Worm (Caenorhabditis elegans) whole organism, mixed stage, embryonic: Measurements from ENCODE around the gene slc-25A10.

Experiments used
- M03D4.4 ChIP-seq: sonication (generic microtip); optimal IDR thresholded peaks from 2 replicates; lab custom pipeline; 2017; ENCODE audit warnings: mild to moderate bottlenecking, missing genetic modification characterization, missing compliant biosample characterization
- bed-3 ChIP-seq: fragments of 200-800 bp; sonication (Bioruptor generic); optimal IDR thresholded peaks from 3 replicates; lab custom pipeline; 2018; ENCODE audit warnings: mild to moderate bottlenecking, missing genetic modification characterization, moderate library complexity, missing compliant biosample characterization
- blmp-1 ChIP-seq: fragments of 150-350 bp; optimal IDR thresholded peaks from 2 replicates; lab custom pipeline; 2014; ENCODE audit warnings: missing biosample characterization, missing genetic modification characterization
- ceh-39 ChIP-seq: fragments of 150-350 bp; optimal IDR thresholded peaks from 2 replicates; lab custom pipeline; 2014; ENCODE audit warnings: missing biosample characterization, missing genetic modification characterization
- ceh-43 ChIP-seq: fragments of 200-800 bp; sonication (Bioruptor generic); optimal IDR thresholded peaks from 2 replicates; lab custom pipeline; 2018; ENCODE audit warnings: mild to moderate bottlenecking, missing genetic modification characterization, moderate library complexity, missing compliant biosample characterization
- ceh-83 ChIP-seq: fragments of 200-800 bp; sonication (Bioruptor generic); optimal IDR thresholded peaks from 2 replicates; lab custom pipeline; 2018; ENCODE audit warnings: mild to moderate bottlenecking, missing genetic modification characterization, missing compliant biosample characterization
- ces-1 ChIP-seq: fragments of 150-350 bp; optimal IDR thresholded peaks from 2 replicates; lab custom pipeline; 2014; ENCODE audit warnings: missing biosample characterization, missing genetic modification reagents, missing genetic modification characterization
- cnd-1 ChIP-seq: fragments of 200-800 bp; sonication (Bioruptor generic); optimal IDR thresholded peaks from 2 replicates; lab custom pipeline; 2018; ENCODE audit warnings: mild to moderate bottlenecking, missing genetic modification characterization, missing compliant biosample characterization
- drap-1 ChIP-seq: fragments of 200-800 bp; sonication (Bioruptor generic); optimal IDR thresholded peaks from 3 replicates; lab custom pipeline; 2018; ENCODE audit warnings: mild to moderate bottlenecking, missing genetic modification characterization, missing compliant biosample characterization
- elt-1 ChIP-seq: sonication (generic microtip); optimal IDR thresholded peaks from 2 replicates; lab custom pipeline; 2017; ENCODE audit warnings: missing genetic modification characterization, mild to moderate bottlenecking, missing compliant biosample characterization, antibody characterized with exemption, moderate library complexity, borderline replicate concordance; ENCODE audit not compliant: insufficient read depth
- elt-3 ChIP-seq: fragments of 150-350 bp; optimal IDR thresholded peaks from 2 replicates; lab custom pipeline; 2014; ENCODE audit warnings: missing biosample characterization, missing genetic modification characterization
- flh-1 ChIP-seq: fragments of 200-800 bp; sonication (Bioruptor generic); optimal IDR thresholded peaks from 2 replicates; lab custom pipeline; 2018; ENCODE audit warnings: mild to moderate bottlenecking, missing genetic modification characterization, moderate library complexity, missing compliant biosample characterization
- ham-2 ChIP-seq: fragments of 200-800 bp; sonication (Bioruptor generic); optimal IDR thresholded peaks from 2 replicates; lab custom pipeline; 2018; ENCODE audit warnings: mild to moderate bottlenecking, missing genetic modification characterization, missing compliant biosample characterization
- hlh-1 ChIP-seq: fragments of 150-350 bp; optimal IDR thresholded peaks from 2 replicates; lab custom pipeline; 2014; ENCODE audit warnings: missing biosample characterization, missing genetic modification reagents, missing genetic modification characterization
- lin-13 ChIP-seq: fragments of 150-350 bp; optimal IDR thresholded peaks from 2 replicates; lab custom pipeline; 2014; ENCODE audit warnings: missing biosample characterization, missing genetic modification characterization
- lin-32 ChIP-seq: fragments of 200-800 bp; sonication (Bioruptor generic); optimal IDR thresholded peaks from 2 replicates; lab custom pipeline; 2018; ENCODE audit warnings: mild to moderate bottlenecking, missing genetic modification characterization, missing compliant biosample characterization
- lsy-2 ChIP-seq: fragments of 150-350 bp; optimal IDR thresholded peaks from 2 replicates; lab custom pipeline; 2014; ENCODE audit warnings: missing biosample characterization, missing genetic modification characterization
- mab-5 ChIP-seq: fragments of 150-350 bp; optimal IDR thresholded peaks from 2 replicates; lab custom pipeline; 2014; ENCODE audit warnings: missing biosample characterization, missing genetic modification characterization
- mep-1 ChIP-seq: fragments of 150-350 bp; optimal IDR thresholded peaks from 2 replicates; lab custom pipeline; 2017; ENCODE audit warnings: missing biosample characterization, missing genetic modification reagents, missing genetic modification characterization, inconsistent platforms
- mls-2 ChIP-seq: sonication (generic microtip); optimal IDR thresholded peaks from 2 replicates; lab custom pipeline; 2016; ENCODE audit warnings: mild to moderate bottlenecking, missing genetic modification characterization, moderate library complexity, missing compliant biosample characterization
- nhr-12 ChIP-seq: fragments of 150-350 bp; optimal IDR thresholded peaks from 2 replicates; lab custom pipeline; 2014; ENCODE audit warnings: missing biosample characterization, missing genetic modification characterization
- nhr-2 ChIP-seq: fragments of 150-350 bp; optimal IDR thresholded peaks from 2 replicates; lab custom pipeline; 2014; ENCODE audit warnings: missing biosample characterization, missing genetic modification characterization
- nhr-237 ChIP-seq: fragments of 150-350 bp; optimal IDR thresholded peaks from 2 replicates; lab custom pipeline; 2014; ENCODE audit warnings: missing biosample characterization, missing genetic modification characterization
- nhr-28 ChIP-seq: fragments of 150-350 bp; optimal IDR thresholded peaks from 2 replicates; lab custom pipeline; 2014; ENCODE audit warnings: missing biosample characterization, missing genetic modification characterization
- nhr-76 ChIP-seq: sonication (generic microtip); optimal IDR thresholded peaks from 2 replicates; lab custom pipeline; 2017; ENCODE audit warnings: missing biosample characterization, missing genetic modification characterization
- pha-4 ChIP-seq: fragments of 150-350 bp; optimal IDR thresholded peaks from 2 replicates; lab custom pipeline; 2018; ENCODE audit warnings: missing biosample characterization, missing genetic modification reagents, missing genetic modification characterization
- sem-2 ChIP-seq: fragments of 200-800 bp; sonication (Bioruptor generic); optimal IDR thresholded peaks from 2 replicates; lab custom pipeline; 2018; ENCODE audit warnings: mild to moderate bottlenecking, missing genetic modification characterization, missing compliant biosample characterization
- snpc-4 ChIP-seq: fragments of 150-350 bp; optimal IDR thresholded peaks from 2 replicates; lab custom pipeline; 2014; ENCODE audit warnings: missing biosample characterization, missing genetic modification characterization
- sptf-1 ChIP-seq: sonication (generic microtip); optimal IDR thresholded peaks from 2 replicates; lab custom pipeline; 2017; ENCODE audit warnings: mild to moderate bottlenecking, missing genetic modification characterization, moderate library complexity, missing compliant biosample characterization
- tbx-8 ChIP-seq: fragments of 200-800 bp; sonication (Bioruptor generic); optimal IDR thresholded peaks from 2 replicates; lab custom pipeline; 2018; ENCODE audit warnings: mild to moderate bottlenecking, missing genetic modification characterization, moderate library complexity, missing compliant biosample characterization
- unc-120 ChIP-seq: sonication (generic microtip); optimal IDR thresholded peaks from 2 replicates; lab custom pipeline; 2017; ENCODE audit warnings: missing genetic modification characterization, missing compliant biosample characterization; ENCODE audit not compliant: poor library complexity, severe bottlenecking
- unc-39 ChIP-seq: fragments of 150-350 bp; optimal IDR thresholded peaks from 2 replicates; lab custom pipeline; 2014; ENCODE audit warnings: missing biosample characterization, missing genetic modification characterization
- unc-62 ChIP-seq: fragments of 150-350 bp; optimal IDR thresholded peaks from 2 replicates; lab custom pipeline; 2014; ENCODE audit warnings: missing biosample characterization, missing genetic modification reagents, missing genetic modification characterization
- zip-8 ChIP-seq: fragments of 150-350 bp; optimal IDR thresholded peaks from 2 replicates; lab custom pipeline; 2014; ENCODE audit warnings: missing biosample characterization, missing genetic modification characterization
- ztf-11 ChIP-seq: fragments of 150-350 bp; optimal IDR thresholded peaks from 2 replicates; lab custom pipeline; 2014; ENCODE audit warnings: missing biosample characterization, missing genetic modification characterization

Gene slc-25A10

ce11 chrX:6743853-6744346 is 18.4 kb upstream of the slc-25A10 start (continued):
- TF ChIP-seq cnd-1 (no peak), lin-13 (no peak), unc-39 (tag; lab: Kevin White, UChicago) (no peak), ceh-83 (peak; percentile 23), mls-2 (tag; lab: Kevin White, UChicago) (no peak)

ce11 chrX:6743344-6743743 is 17.9 kb upstream of the slc-25A10 start:
- no peak for TF ChIP-seq mab-5 (tag; lab: Kevin White, UChicago)
- TF ChIP-seq bed-3, result no peak
- no peak for TF ChIP-seq elt-1 (tag; lab: Kevin White, UChicago)
- no peak for TF ChIP-seq nhr-12 (tag; lab: Kevin White, UChicago)
- TF ChIP-seq ces-1 (GFP tag; lab: Kevin White, UChicago), result no peak
- no peak for TF ChIP-seq tbx-8 (GFP tag; lab: Kevin White, UChicago)
- no peak for TF ChIP-seq pha-4 (tag; lab: Kevin White, UChicago)
- no peak for TF ChIP-seq lsy-2 (tag; lab: Kevin White, UChicago)
- no peak for TF ChIP-seq unc-39 (tag; lab: Kevin White, UChicago)

ce11 chrX:6742891-6743290 is 17.4 kb upstream of the slc-25A10 start:
- peak; percentile 5 for TF ChIP-seq unc-120 (tag; lab: Kevin White, UChicago)
- TF ChIP-seq flh-1 (GFP tag; lab: Kevin White, UChicago), result no peak

ce11 chrX:6742011-6742683 is 16.7 kb upstream of the slc-25A10 start, which contains the start of gene mdl-1:
mdl-1 (plus strand) TSS chrX:6742351.
- TF ChIP-seq ceh-43 (peak; percentile 60), cnd-1 (no peak), sptf-1 (tag; lab: Kevin White, UChicago) (peak; percentile 89), lin-13 (peak; percentile 72), blmp-1 (tag; lab: Kevin White, UChicago) (peak; percentile 11), ces-1 (GFP tag; lab: Kevin White, UChicago) (peak; percentile 39), ceh-83 (peak; percentile 67), ceh-39 (tag; lab: Kevin White, UChicago) (no peak), hlh-1 (tag; lab: Kevin White, UChicago) (peak; percentile 23), nhr-76 (tag; lab: Kevin White, UChicago) (peak; percentile 61), mls-2 (tag; lab: Kevin White, UChicago) (peak; percentile 82), M03D4.4 (tag; lab: Kevin White, UChicago) (peak; percentile 56), ham-2 (GFP tag; lab: Kevin White, UChicago) (peak; percentile 100), nhr-237 (tag; lab: Kevin White, UChicago) (peak; percentile 64), zip-8 (peak; percentile 38), nhr-28 (no peak), nhr-2 (tag; lab: Kevin White, UChicago) (peak; percentile 48), nhr-12 (tag; lab: Kevin White, UChicago) (no peak), mab-5 (tag; lab: Kevin White, UChicago) (no peak), lsy-2 (tag; lab: Kevin White, UChicago) (peak; percentile 51), lin-32 (no peak), mep-1 (tag; lab: Kevin White, UChicago) (peak; percentile 35), flh-1 (GFP tag; lab: Kevin White, UChicago) (no peak), sem-2 (no peak), unc-62 (GFP tag; lab: Kevin White, UChicago) (peak; percentile 51), ztf-11 (tag; lab: Kevin White, UChicago) (peak; percentile 76), snpc-4 (tag; lab: Kevin White, UChicago) (no peak), pha-4 (tag; lab: Kevin White, UChicago) (peak; percentile 98), tbx-8 (GFP tag; lab: Kevin White, UChicago) (peak; percentile 65), unc-120 (tag; lab: Kevin White, UChicago) (peak; percentile 80), elt-1 (tag; lab: Kevin White, UChicago) (peak; percentile 81), elt-3 (tag; lab: Kevin White, UChicago) (peak; percentile 65), drap-1 (GFP tag; lab: Kevin White, UChicago) (peak; percentile 76), unc-39 (tag; lab: Kevin White, UChicago) (peak; percentile 81), bed-3 (peak; percentile 46)
- TF ChIP-seq, all 35 proteins: peak for 26
